Fruit fly (Drosophila melanogaster) whole organism, larva: ENCODE results near the gene CG32036.

Experiments
- noc ChIP-seq: fragments of 200-800 bp; sonication (Bioruptor generic); optimal IDR thresholded peaks from 3 replicates; lab custom pipeline; 2019; ENCODE audit warnings: missing biosample characterization, mild to moderate bottlenecking, missing genetic modification characterization, moderate library complexity

The CG32036 gene

DNA sequence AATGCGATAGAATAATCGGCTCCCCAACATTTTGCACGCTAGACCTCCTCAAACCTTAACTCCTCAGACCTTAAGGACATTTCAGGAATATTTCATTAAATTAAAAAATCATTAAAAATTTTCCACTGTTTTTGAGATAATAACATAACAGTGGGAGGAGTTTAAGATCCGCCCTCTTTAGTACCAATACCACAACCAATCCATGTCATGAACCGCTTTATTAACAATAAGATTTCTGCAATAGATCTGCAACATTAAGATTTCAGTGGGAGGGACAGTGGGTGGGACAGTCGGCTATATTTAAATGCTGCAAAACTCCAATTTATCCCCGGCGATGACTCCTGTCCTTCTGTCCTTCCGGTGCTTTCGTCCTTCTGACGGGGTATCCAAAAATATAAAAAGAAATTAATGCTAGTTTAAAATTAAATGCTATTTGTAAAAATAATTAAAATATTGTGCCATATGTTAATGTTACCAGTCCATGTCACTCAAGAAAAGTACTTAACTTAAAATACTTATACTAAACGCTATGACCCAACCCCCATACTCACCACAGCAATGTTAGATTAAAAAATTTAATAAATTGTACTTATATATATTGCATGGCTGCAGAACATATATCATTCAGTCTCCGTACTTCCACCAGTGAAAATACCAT lies 46.3 kb downstream of the CG32036 start, which contains the start of gene Srg3:
Gene Srg3, plus strand, starts transcription at position 608 of the 658 bp plus-strand sequence.
- no peak for TF ChIP-seq noc (tag; lab: Kevin White, UChicago)

DNA sequence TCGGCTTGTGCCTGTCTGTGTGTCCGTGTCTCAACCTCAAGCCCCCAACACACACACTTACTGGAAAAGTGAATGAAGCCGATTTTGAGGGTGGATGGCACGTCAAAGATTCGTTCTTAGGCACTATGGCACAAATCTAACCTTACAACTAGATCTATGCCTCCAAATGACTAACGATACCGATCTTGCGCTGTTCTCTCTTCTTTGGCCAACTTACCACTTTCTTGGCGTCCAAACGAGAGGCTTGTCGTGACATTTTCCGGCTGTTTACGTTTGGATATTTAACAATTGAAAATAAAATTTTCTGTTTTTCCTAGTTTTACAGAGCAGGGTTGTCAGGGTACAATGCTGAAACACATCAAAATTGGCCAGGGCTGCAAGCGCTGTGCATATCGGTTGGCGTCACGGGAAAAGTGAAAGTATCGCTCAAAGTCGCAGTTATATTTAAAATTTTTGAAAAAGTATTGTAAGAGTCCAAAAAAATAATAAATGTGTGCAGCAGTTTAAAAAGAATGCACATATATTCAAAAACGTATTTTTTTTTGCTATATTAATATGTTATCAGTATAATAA lies 47.0 kb downstream of the CG32036 start, which contains the start of the genes Bet3 and Nf-YA:
Gene Bet3, minus strand, starts transcription at position 361 of the 573 bp plus-strand sequence.
Gene Nf-YA, minus strand, starts transcription at position 361 of the 573 bp plus-strand sequence.
- TF ChIP-seq noc (tag; lab: Kevin White, UChicago) = no peak

DNA sequence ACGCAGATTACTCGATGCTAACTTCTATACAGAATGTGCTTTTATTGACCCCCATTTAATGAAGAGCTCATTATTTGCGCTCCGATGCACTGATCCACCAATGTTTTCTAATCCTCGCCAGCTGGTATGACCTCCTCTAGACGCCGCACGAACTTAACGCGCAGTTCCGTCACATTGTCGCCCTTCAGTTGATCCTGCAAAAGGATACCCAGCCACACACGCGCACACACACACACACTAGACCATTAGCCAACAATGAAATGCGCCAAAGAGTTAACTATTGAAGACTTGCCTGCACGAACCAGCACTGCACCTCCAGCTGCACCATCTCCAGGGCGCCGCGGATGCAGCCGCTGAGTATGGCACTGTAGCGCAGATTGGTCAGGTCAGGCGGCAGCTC lies 50.2 kb downstream of the CG32036 start:
- no peak for TF ChIP-seq noc (tag; lab: Kevin White, UChicago)
